Fruit fly (Drosophila melanogaster): Measurements from ENCODE around the gene E2f1.

DNA sequence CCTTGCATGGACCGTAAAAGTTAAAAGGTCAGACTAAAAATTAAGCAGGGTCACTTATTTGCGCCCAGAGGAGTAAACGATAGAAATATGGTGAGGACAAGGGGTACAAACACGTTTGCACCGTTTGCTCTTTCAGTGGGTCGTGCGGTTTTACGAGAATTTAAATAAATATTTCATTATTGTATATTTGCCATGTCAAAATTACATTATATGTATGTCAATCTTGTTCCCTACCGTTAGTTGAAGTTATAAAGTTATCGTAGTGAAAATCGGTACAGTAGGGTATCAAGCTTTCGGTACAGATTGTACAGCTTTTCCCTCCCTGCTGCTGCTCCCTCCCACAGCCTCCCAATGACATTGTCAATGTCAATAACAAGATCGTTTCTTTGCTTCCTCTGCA, 62.8 kb downstream of the E2f1 start:
- no peak for TF ChIP-seq CG8478 (optimal IDR thresholded peaks at IDR 0.05)
- TF ChIP-seq CTCF (optimal IDR thresholded peaks at IDR 0.05) = no peak

Data from S2 (cell line).